Fruit fly (Drosophila melanogaster): ENCODE data around the gene CG7768.

dm6 chr3L:14189431-14189830 is 28.6 kb upstream of the CG7768 start, which contains the start of gene nan:
- no peak for TF ChIP-seq cnc (optimal IDR thresholded peaks at IDR 0.05)
- TF ChIP-seq Clk (GFP tag; optimal IDR thresholded peaks at IDR 0.05), result no peak
- no peak for TF ChIP-seq CG33017 (tag; optimal IDR thresholded peaks at IDR 0.05)

Measured in whole organism, adult.